Fruit fly (Drosophila melanogaster) whole organism, embryonic: Measurements from ENCODE around the gene teq.

Source experiments
- Atf3 ChIP-seq: fragments of 200-800 bp; sonication (Bioruptor generic); optimal IDR thresholded peaks from 3 replicates; lab custom pipeline; 2016; ENCODE audit warnings: missing biosample characterization, missing genetic modification characterization
- CG10959 ChIP-seq: fragments of 200-800 bp; sonication (Bioruptor generic); IDR thresholded peaks from 2 replicates; pipeline ENCODE4 v1.3.6; 2022; ENCODE audit warnings: missing biosample characterization, missing genetic modification characterization
- CG11504 ChIP-seq: fragments of 200-800 bp; sonication (Bioruptor generic); optimal IDR thresholded peaks from 3 replicates; lab custom pipeline; 2019; ENCODE audit warnings: missing biosample characterization, mild to moderate bottlenecking, missing genetic modification characterization, moderate library complexity
- CG12155 ChIP-seq: fragments of 200-800 bp; sonication (Bioruptor generic); optimal IDR thresholded peaks from 3 replicates; lab custom pipeline; 2016; ENCODE audit warnings: missing biosample characterization, missing genetic modification characterization
- CG13123 ChIP-seq: fragments of 200-800 bp; sonication (Bioruptor generic); optimal IDR thresholded peaks from 2 replicates; lab custom pipeline; 2016; ENCODE audit warnings: missing biosample characterization, missing genetic modification characterization
- CG18619 ChIP-seq: fragments of 200-800 bp; sonication (Bioruptor generic); optimal IDR thresholded peaks from 3 replicates; lab custom pipeline; 2017; ENCODE audit warnings: missing biosample characterization, mild to moderate bottlenecking, missing genetic modification characterization
- CG2199 ChIP-seq: fragments of 200-800 bp; sonication (Bioruptor generic); IDR thresholded peaks from 3 replicates; pipeline ENCODE4 v1.3.6; 2022; ENCODE audit warnings: missing biosample characterization, missing genetic modification characterization
- CG3726 ChIP-seq: fragments of 200-800 bp; sonication (Bioruptor generic); IDR thresholded peaks from 3 replicates; pipeline ENCODE4, ENCODE4 v1.3.6; 2022; ENCODE audit warnings: missing biosample characterization, missing genetic modification characterization
- CG3995 ChIP-seq: fragments of 200-800 bp; sonication (Bioruptor generic); optimal IDR thresholded peaks from 3 replicates; lab custom pipeline; 2016; ENCODE audit warnings: missing biosample characterization, missing genetic modification characterization
- CG4282 ChIP-seq: fragments of 200-800 bp; sonication (Bioruptor generic); optimal IDR thresholded peaks from 2 replicates; lab custom pipeline; 2016; ENCODE audit warnings: missing biosample characterization, missing genetic modification characterization
- CG4328 ChIP-seq: fragments of 200-800 bp; sonication (Bioruptor generic); optimal IDR thresholded peaks from 3 replicates; lab custom pipeline; 2017; ENCODE audit warnings: missing biosample characterization, missing genetic modification reagents, missing genetic modification characterization
- CG6689 ChIP-seq: fragments of 200-800 bp; sonication (Bioruptor generic); IDR thresholded peaks from 2 replicates; pipeline ENCODE4 v1.3.6; 2022; ENCODE audit warnings: missing biosample characterization, missing genetic modification characterization
- CG7786 ChIP-seq: fragments of 200-800 bp; sonication (Bioruptor generic); optimal IDR thresholded peaks from 2 replicates; lab custom pipeline; 2016; ENCODE audit warnings: missing biosample characterization, missing genetic modification characterization
- CG7987 ChIP-seq: fragments of 200-800 bp; sonication (Bioruptor generic); optimal IDR thresholded peaks from 2 replicates; lab custom pipeline; 2018; ENCODE audit warnings: missing biosample characterization, mild to moderate bottlenecking, missing genetic modification characterization, moderate library complexity
- CG9727 ChIP-seq: fragments of 200-800 bp; sonication (Bioruptor generic); optimal IDR thresholded peaks from 3 replicates; lab custom pipeline; 2017; ENCODE audit warnings: missing biosample characterization, mild to moderate bottlenecking, missing genetic modification characterization
- CkIIα-i1 ChIP-seq: fragments of 200-800 bp; sonication (Bioruptor generic); IDR thresholded peaks from 2 replicates; pipeline ENCODE4 v1.3.6; 2022; ENCODE audit warnings: missing biosample characterization, missing genetic modification characterization
- CoRest ChIP-seq: fragments of 200-800 bp; sonication (Bioruptor generic); optimal IDR thresholded peaks from 3 replicates; lab custom pipeline; 2018; ENCODE audit warnings: missing biosample characterization, mild to moderate bottlenecking, missing genetic modification characterization, moderate library complexity
- Doc3 ChIP-seq: fragments of 200-800 bp; sonication (Bioruptor generic); IDR thresholded peaks from 3 replicates; pipeline ENCODE4 v1.3.6; 2022; ENCODE audit warnings: missing biosample characterization, missing genetic modification characterization; ENCODE audit not compliant: partially characterized antibody
- HLH54F ChIP-seq: fragments of 200-800 bp; sonication (Bioruptor generic); optimal IDR thresholded peaks from 3 replicates; lab custom pipeline; 2016; ENCODE audit warnings: missing biosample characterization, missing genetic modification characterization
- Hand ChIP-seq: fragments of 200-800 bp; sonication (Bioruptor generic); optimal IDR thresholded peaks from 2 replicates; lab custom pipeline; 2017; ENCODE audit warnings: mild to moderate bottlenecking, missing biosample characterization, missing genetic modification reagents, missing genetic modification characterization
- Hr3 ChIP-seq: fragments of 200-800 bp; sonication (Bioruptor generic); optimal IDR thresholded peaks from 3 replicates; lab custom pipeline; 2016; ENCODE audit warnings: missing biosample characterization, missing genetic modification characterization
- Jarid2 ChIP-seq: fragments of 200-800 bp; sonication (Bioruptor generic); optimal IDR thresholded peaks from 3 replicates; lab custom pipeline; 2017; ENCODE audit warnings: mild to moderate bottlenecking, missing biosample characterization, missing genetic modification reagents, missing genetic modification characterization
- Lim3 ChIP-seq: fragments of 200-800 bp; sonication (Bioruptor generic); IDR thresholded peaks from 2 replicates; pipeline ENCODE4 v1.3.6; 2022; ENCODE audit warnings: missing biosample characterization, missing genetic modification characterization
- Oaz ChIP-seq: fragments of 200-800 bp; sonication (Bioruptor generic); IDR thresholded peaks from 2 replicates; pipeline ENCODE4 v1.3.6; 2022; ENCODE audit warnings: missing biosample characterization, missing genetic modification characterization
- Pdp1 ChIP-seq, 2 experiments: fragments of 200-800 bp; sonication (Bioruptor generic); optimal IDR thresholded peaks; 3 replicates each; lab custom pipeline; 2016; ENCODE audit warnings: missing biosample characterization in 2 of 2, missing genetic modification characterization in 2 of 2, mild to moderate bottlenecking in 1 of 2, moderate library complexity in 1 of 2
- Scr ChIP-seq: fragments of 200-800 bp; sonication (Bioruptor generic); IDR thresholded peaks from 2 replicates; pipeline ENCODE4 v1.3.6; 2022; ENCODE audit warnings: missing biosample characterization, missing genetic modification characterization; ENCODE audit not compliant: partially characterized antibody
- Trl ChIP-seq, 3 experiments: fragments of >200 bp in 2 of 3; fragments of 200-800 bp in 1 of 3; sonication (Bioruptor generic) in 1 of 3; optimal IDR thresholded peaks; 2 replicates in 1 of 3; 3 replicates in 2 of 3; lab custom pipeline; 2016 to 2017; ENCODE audit warnings: missing biosample characterization in 1 of 3, missing genetic modification characterization in 1 of 3
- az2 ChIP-seq: fragments of 200-800 bp; sonication (Bioruptor generic); optimal IDR thresholded peaks from 3 replicates; lab custom pipeline; 2016; ENCODE audit warnings: missing biosample characterization, missing genetic modification characterization
- chinmo ChIP-seq: fragments of 200-800 bp; sonication (Bioruptor generic); IDR thresholded peaks from 4 replicates; pipeline ENCODE4 v1.3.6; 2022; ENCODE audit warnings: missing biosample characterization, missing genetic modification characterization; ENCODE audit not compliant: partially characterized antibody
- croc ChIP-seq: fragments of 200-800 bp; sonication (Bioruptor generic); conservative IDR thresholded peaks from 3 replicates; pipeline ENCODE4 v1.3.6; 2022; ENCODE audit warnings: missing biosample characterization, missing genetic modification characterization
- cwo ChIP-seq: fragments of 200-800 bp; sonication (Bioruptor generic); optimal IDR thresholded peaks from 3 replicates; lab custom pipeline; 2017; ENCODE audit warnings: missing biosample characterization, missing genetic modification characterization, mild to moderate bottlenecking, moderate library complexity, missing genetic modification reagents
- emc ChIP-seq: fragments of 200-800 bp; sonication (Bioruptor generic); optimal IDR thresholded peaks from 2 replicates; lab custom pipeline; 2016; ENCODE audit warnings: missing biosample characterization, missing genetic modification characterization
- ewg ChIP-seq: fragments of 200-800 bp; sonication (Bioruptor generic); optimal IDR thresholded peaks from 3 replicates; lab custom pipeline; 2017; ENCODE audit warnings: mild to moderate bottlenecking, missing biosample characterization, missing genetic modification reagents, missing genetic modification characterization
- insv ChIP-seq, 2 experiments: fragments of 200-800 bp; sonication (Bioruptor generic); optimal IDR thresholded peaks; 3 replicates each; lab custom pipeline; 2016 to 2018; ENCODE audit warnings: missing biosample characterization in 2 of 2, missing genetic modification characterization in 2 of 2
- inv ChIP-seq: fragments of 200-800 bp; sonication (Bioruptor generic); IDR thresholded peaks from 2 replicates; pipeline ENCODE4 v1.3.6; 2022; ENCODE audit warnings: missing biosample characterization, missing genetic modification characterization; ENCODE audit not compliant: partially characterized antibody
- mirr ChIP-seq: fragments of 200-800 bp; sonication (Bioruptor generic); optimal IDR thresholded peaks from 3 replicates; lab custom pipeline; 2018; ENCODE audit warnings: missing biosample characterization, mild to moderate bottlenecking, missing genetic modification characterization
- mld ChIP-seq: fragments of 200-800 bp; sonication (Bioruptor generic); IDR thresholded peaks from 3 replicates; pipeline ENCODE4 v1.3.6; 2022; ENCODE audit warnings: missing biosample characterization, missing genetic modification characterization; ENCODE audit not compliant: partially characterized antibody
- nerfin-2 ChIP-seq: fragments of 200-800 bp; sonication (Bioruptor generic); IDR thresholded peaks from 2 replicates; pipeline ENCODE4 v1.3.6; 2022; ENCODE audit warnings: missing biosample characterization, missing genetic modification characterization; ENCODE audit not compliant: partially characterized antibody
- pan ChIP-seq, 4 experiments: fragments of >200 bp in 3 of 4; fragments of 200-800 bp in 1 of 4; sonication (Bioruptor generic) in 1 of 4; optimal IDR thresholded peaks in 3 of 4; IDR thresholded peaks in 1 of 4; 2 replicates each; pipeline versions ENCODE4 v1.3.6 to Lab custom; 2017 to 2022; ENCODE audit warnings: missing biosample characterization in 2 of 4, missing genetic modification characterization in 2 of 4, mixed read lengths in 1 of 4
- pum ChIP-seq: fragments of 200-800 bp; sonication (Bioruptor generic); optimal IDR thresholded peaks from 2 replicates; lab custom pipeline; 2016; ENCODE audit warnings: missing biosample characterization, missing genetic modification characterization
- row ChIP-seq: fragments of 200-800 bp; sonication (Bioruptor generic); IDR thresholded peaks from 3 replicates; pipeline ENCODE4 v1.3.6; 2022; ENCODE audit warnings: missing biosample characterization, missing genetic modification characterization
- slou ChIP-seq: fragments of 200-800 bp; sonication (Bioruptor generic); optimal IDR thresholded peaks from 3 replicates; lab custom pipeline; 2016; ENCODE audit warnings: missing biosample characterization, missing genetic modification characterization
- sug ChIP-seq: fragments of 200-800 bp; optimal IDR thresholded peaks from 2 replicates; lab custom pipeline; 2019; ENCODE audit warnings: missing biosample characterization, mild to moderate bottlenecking, missing genetic modification characterization, moderate library complexity
- tio ChIP-seq: fragments of 200-800 bp; sonication (Bioruptor generic); optimal IDR thresholded peaks from 2 replicates; lab custom pipeline; 2017; ENCODE audit warnings: missing biosample characterization, missing genetic modification characterization, inconsistent platforms
- yki ChIP-seq: fragments of >200 bp; optimal IDR thresholded peaks from 3 replicates; lab custom pipeline; 2018
- z ChIP-seq: fragments of 200-800 bp; sonication (Bioruptor generic); IDR thresholded peaks from 3 replicates; pipeline ENCODE4 v1.3.6; 2022; ENCODE audit warnings: missing biosample characterization, missing genetic modification characterization
- zf30C ChIP-seq: fragments of 200-800 bp; sonication (Bioruptor generic); optimal IDR thresholded peaks from 3 replicates; lab custom pipeline; 2018; ENCODE audit warnings: missing biosample characterization, mild to moderate bottlenecking, missing genetic modification characterization
- zfh2 ChIP-seq: fragments of 200-800 bp; sonication (Bioruptor generic); optimal IDR thresholded peaks from 2 replicates; lab custom pipeline; 2016; ENCODE audit warnings: missing biosample characterization, missing genetic modification characterization

The teq gene

DNA sequence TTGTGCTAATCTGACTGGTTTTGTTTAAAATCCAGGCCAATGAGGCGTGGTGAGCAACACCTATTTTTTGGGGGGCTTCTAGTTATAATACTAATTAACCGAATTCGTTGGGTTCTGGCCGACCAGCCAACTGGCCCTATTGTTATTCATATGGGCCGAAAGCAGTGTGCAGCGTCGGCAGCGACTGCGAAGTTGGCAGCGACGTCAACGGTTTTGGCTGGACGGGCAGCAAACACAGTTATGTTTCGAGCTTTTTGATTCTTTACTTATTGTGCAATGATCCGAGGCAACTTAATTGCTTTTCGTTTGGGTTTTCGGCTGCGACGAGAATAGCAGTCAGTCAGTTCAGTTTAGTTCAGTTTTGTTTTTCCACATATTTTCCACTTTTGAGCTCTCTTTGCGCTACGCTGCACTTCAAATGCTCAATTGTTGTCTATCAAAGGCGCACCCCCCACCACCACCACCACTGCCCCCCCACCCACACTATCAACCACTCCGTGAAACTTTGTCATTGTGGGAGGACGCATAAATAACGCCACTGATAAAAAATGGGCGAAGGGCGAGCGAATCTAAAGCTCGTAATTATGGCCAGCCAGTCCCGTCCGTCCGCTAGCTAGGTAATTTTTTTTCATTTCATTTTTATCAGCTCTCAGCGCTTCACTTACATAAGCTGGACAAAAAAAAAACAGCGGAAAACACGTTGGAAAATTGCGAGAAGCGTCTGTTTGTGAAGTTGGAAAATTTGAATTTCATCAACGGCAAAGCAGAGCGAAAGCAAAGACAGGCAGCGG lies 51.8 kb downstream of the teq start (continued):
- TF ChIP-seq CG4282 (GFP tag; lab: Kevin White, UChicago) (no peak), z (peak; percentile 37; the same call in 1 of the 3 replicates), inv (GFP tag; lab: Robert Waterston, UW) (no peak), Pdp1 (GFP tag; optimal IDR thresholded peaks at IDR 0.05; lab: Kevin White, UChicago) (peak in 1 of 2 experiments; percentile 59), yki (lab: Kevin White, UChicago) (no peak), CG2199 (GFP tag; lab: Robert Waterston, UW) (peak; percentile 45; the same call in 1 of the 3 replicates), CG6689 (GFP tag; lab: Robert Waterston, UW) (0 out of 2 replicates have a peak, but pooled peaks have one; percentile 20), chinmo (GFP tag; lab: Robert Waterston, UW) (0 out of 4 replicates have a peak, but pooled peaks have one; percentile 74), CkIIα-i1 (GFP tag; lab: Robert Waterston, UW) (no peak), Doc3 (no peak), insv (GFP tag; optimal IDR thresholded peaks at IDR 0.05; lab: Kevin White, UChicago) (no peak), Lim3 (GFP tag; lab: Robert Waterston, UW) (peak; percentile 13; the same call in 1 of the 2 replicates), zf30C (no peak), Hand (GFP tag; lab: Kevin White, UChicago) (no peak), sug (peak; percentile 66), mirr (peak; percentile 24), Jarid2 (GFP tag; lab: Kevin White, UChicago) (no peak), HLH54F (GFP tag; lab: Kevin White, UChicago) (peak; percentile 28), CG3726 (GFP tag; lab: Robert Waterston, UW) (no peak), CG18619 (GFP tag; lab: Kevin White, UChicago) (peak; percentile 53), CG13123 (GFP tag; lab: Kevin White, UChicago) (no peak), cwo (GFP tag; lab: Kevin White, UChicago) (no peak), az2 (GFP tag; lab: Kevin White, UChicago) (no peak), CG11504 (tag; lab: Kevin White, UChicago) (peak; percentile 17), mld (GFP tag; lab: Robert Waterston, UW) (no peak), CG9727 (GFP tag; lab: Kevin White, UChicago) (peak; percentile 19), croc (GFP tag; lab: Robert Waterston, UW) (no peak), nerfin-2 (GFP tag; lab: Robert Waterston, UW) (no peak), CG7786 (no peak), emc (GFP tag; lab: Kevin White, UChicago) (no peak), pan (optimal IDR thresholded peaks at IDR 0.05; lab: Kevin White, UChicago) (no peak), pan (GFP tag; optimal IDR thresholded peaks at IDR 0.05 in 1 of 2, IDR thresholded peaks at IDR 0.05 in 1 of 2) (peak in 1 of 2 experiments; percentile 10), Atf3 (GFP tag; lab: Kevin White, UChicago) (no peak), tio (peak; percentile 53), pum (GFP tag; lab: Kevin White, UChicago) (no peak), CG12155 (GFP tag; lab: Kevin White, UChicago) (peak; percentile 2), Scr (GFP tag; lab: Robert Waterston, UW) (no peak), row (GFP tag; lab: Robert Waterston, UW) (peak; percentile 56; the same call in 2 of the 3 replicates), CG7987 (no peak), Trl (optimal IDR thresholded peaks at IDR 0.05; lab: Kevin White, UChicago) (peak in 1 of 2 experiments; percentile 22), Trl (GFP tag; optimal IDR thresholded peaks at IDR 0.05; lab: Kevin White, UChicago) (no peak), CoRest (peak; percentile 15), zfh2 (GFP tag; lab: Kevin White, UChicago) (peak; percentile 2), CG4328 (GFP tag; lab: Kevin White, UChicago) (no peak), slou (GFP tag; lab: Kevin White, UChicago) (no peak), Hr3 (GFP tag; lab: Kevin White, UChicago) (peak; percentile 19), ewg (GFP tag; lab: Kevin White, UChicago) (no peak), Oaz (GFP tag; lab: Robert Waterston, UW) (no peak), CG10959 (GFP tag; lab: Robert Waterston, UW) (no peak), CG3995 (GFP tag; lab: Kevin White, UChicago) (no peak)
